Worm (Caenorhabditis elegans) whole organism, L4 larva: ENCODE data around the gene ttr-35.
A peak's percentile ranks its signal among the peaks of the same experiment; 100 is the strongest.

Experiments
- D1046.2 ChIP-seq: fragments of 200-800 bp; sonication (Bioruptor generic); IDR thresholded peaks from 2 replicates; pipeline ENCODE4 v1.3.6; 2022; ENCODE audit warnings: missing genetic modification characterization, missing compliant biosample characterization
- F26F4.8 ChIP-seq: fragments of 200-800 bp; sonication (Bioruptor generic); conservative IDR thresholded peaks from 2 replicates; pipeline ENCODE4 v1.3.6; 2022; ENCODE audit warnings: missing genetic modification characterization, missing compliant biosample characterization
- F49E8.2 ChIP-seq: sonication (generic microtip); optimal IDR thresholded peaks from 2 replicates; lab custom pipeline; 2016; ENCODE audit warnings: missing compliant biosample characterization, mild to moderate bottlenecking, missing genetic modification characterization, borderline replicate concordance
- R02D3.7 ChIP-seq: fragments of 150-350 bp; sonication (generic microtip); optimal IDR thresholded peaks from 3 replicates; lab custom pipeline; 2014; ENCODE audit warnings: missing biosample characterization, missing genetic modification characterization
- Y48G9A.11 ChIP-seq: fragments of 200-800 bp; sonication (Bioruptor generic); IDR thresholded peaks from 2 replicates; pipeline ENCODE4 v1.3.6; 2022; ENCODE audit warnings: missing genetic modification reagents, missing genetic modification characterization, missing compliant biosample characterization
- Y5F2A.4 ChIP-seq: fragments of 200-800 bp; sonication (Bioruptor generic); optimal IDR thresholded peaks from 2 replicates; lab custom pipeline; 2018; ENCODE audit warnings: mild to moderate bottlenecking, missing genetic modification characterization, missing compliant biosample characterization
- Y75B8A.6 ChIP-seq: fragments of 200-800 bp; sonication (Bioruptor generic); IDR thresholded peaks from 2 replicates; pipeline ENCODE4 v1.3.6; 2022; ENCODE audit warnings: missing genetic modification reagents, missing genetic modification characterization, missing compliant biosample characterization
- ZK546.5 ChIP-seq, 2 experiments: sonication (generic microtip); optimal IDR thresholded peaks; 2 replicates each; lab custom pipeline; 2017; ENCODE audit warnings: missing biosample characterization in 2 of 2, missing genetic modification characterization in 2 of 2
- aha-1 ChIP-seq: fragments of 150-350 bp; peaks from one replicate; lab custom pipeline; 2014; ENCODE audit warnings: missing biosample characterization, missing genetic modification characterization
- ama-1 ChIP-seq: fragments of 150-350 bp; optimal IDR thresholded peaks from 2 replicates; lab custom pipeline; 2014; ENCODE audit warnings: inconsistent platforms, mixed read lengths
- ceh-20 ChIP-seq: fragments of 200-800 bp; sonication (Bioruptor generic); IDR thresholded peaks from 2 replicates; pipeline ENCODE4 v1.3.6; 2022; ENCODE audit warnings: missing genetic modification reagents, missing genetic modification characterization, missing compliant biosample characterization
- ceh-28 ChIP-seq: fragments of 150-350 bp; optimal IDR thresholded peaks from 2 replicates; lab custom pipeline; 2014; ENCODE audit warnings: missing biosample characterization, missing genetic modification reagents, missing genetic modification characterization
- ceh-82 ChIP-seq: sonication (generic microtip); optimal IDR thresholded peaks from 2 replicates; lab custom pipeline; 2017; ENCODE audit warnings: missing biosample characterization, missing genetic modification characterization
- daf-16 ChIP-seq, 3 experiments: sonication (generic microtip); optimal IDR thresholded peaks; 2 replicates each; lab custom pipeline; 2016 to 2017; ENCODE audit warnings: missing genetic modification characterization in 3 of 3, missing genetic modification reagents in 3 of 3, mild to moderate bottlenecking in 2 of 3, missing compliant biosample characterization in 2 of 3, missing biosample characterization in 1 of 3, moderate library complexity in 1 of 3
- duxl-1 ChIP-seq: sonication (generic microtip); optimal IDR thresholded peaks from 2 replicates; lab custom pipeline; 2016; ENCODE audit warnings: mild to moderate bottlenecking, missing genetic modification characterization, moderate library complexity, missing compliant biosample characterization; ENCODE audit not compliant: poor library complexity
- dve-1 ChIP-seq: sonication (generic microtip); optimal IDR thresholded peaks from 2 replicates; lab custom pipeline; 2017; ENCODE audit warnings: antibody characterized with exemption, mild to moderate bottlenecking, missing genetic modification characterization, missing compliant biosample characterization; ENCODE audit not compliant: insufficient read depth
- gei-8 ChIP-seq: fragments of 200-800 bp; sonication (Bioruptor generic); optimal IDR thresholded peaks from 2 replicates; lab custom pipeline; 2018; ENCODE audit warnings: mild to moderate bottlenecking, missing genetic modification characterization, missing compliant biosample characterization
- hlh-11 ChIP-seq: fragments of 200-800 bp; sonication (Bioruptor generic); optimal IDR thresholded peaks from 2 replicates; lab custom pipeline; 2018; ENCODE audit warnings: mild to moderate bottlenecking, missing genetic modification characterization, missing compliant biosample characterization
- hlh-30 ChIP-seq: sonication (generic microtip); optimal IDR thresholded peaks from 2 replicates; lab custom pipeline; 2017; ENCODE audit warnings: antibody characterized with exemption, mild to moderate bottlenecking, missing genetic modification characterization, missing compliant biosample characterization; ENCODE audit not compliant: insufficient read depth
- hmg-1.1 ChIP-seq: fragments of 200-800 bp; sonication (Bioruptor generic); IDR thresholded peaks from 2 replicates; pipeline ENCODE4 v1.3.6; 2022; ENCODE audit warnings: missing genetic modification reagents, missing genetic modification characterization, missing compliant biosample characterization
- jun-1 ChIP-seq: fragments of 150-350 bp; optimal IDR thresholded peaks from 2 replicates; lab custom pipeline; 2014; ENCODE audit warnings: missing biosample characterization, missing genetic modification reagents, missing genetic modification characterization
- lim-7 ChIP-seq: fragments of 200-800 bp; sonication (Bioruptor generic); IDR thresholded peaks from 2 replicates; pipeline ENCODE4 v1.3.6; 2022; ENCODE audit warnings: missing genetic modification characterization, missing compliant biosample characterization
- lin-1 ChIP-seq: fragments of 200-800 bp; sonication (Bioruptor generic); IDR thresholded peaks from 2 replicates; pipeline ENCODE4 v1.3.6; 2022; ENCODE audit warnings: missing genetic modification reagents, missing genetic modification characterization, missing compliant biosample characterization
- lin-15B ChIP-seq: fragments of 150-350 bp; sonication (generic microtip); optimal IDR thresholded peaks from 3 replicates; lab custom pipeline; 2014; ENCODE audit warnings: missing biosample characterization, missing genetic modification characterization
- lin-38 ChIP-seq: fragments of 200-800 bp; sonication (Bioruptor generic); IDR thresholded peaks from 2 replicates; pipeline ENCODE4 v1.3.6; 2022; ENCODE audit warnings: missing genetic modification reagents, missing genetic modification characterization, missing compliant biosample characterization
- lsy-2 ChIP-seq, 2 experiments: fragments of 150-350 bp in 1 of 2; sonication (generic microtip) in 1 of 2; optimal IDR thresholded peaks; 2 replicates each; lab custom pipeline; 2014 to 2017; ENCODE audit warnings: missing biosample characterization in 2 of 2, missing genetic modification characterization in 2 of 2
- mdl-1 ChIP-seq, 2 experiments: fragments of 150-350 bp in 1 of 2; sonication (generic microtip) in 1 of 2; optimal IDR thresholded peaks; 2 replicates each; lab custom pipeline; 2014 to 2017; ENCODE audit warnings: missing biosample characterization in 2 of 2, missing genetic modification characterization in 2 of 2
- mep-1 ChIP-seq: fragments of 150-350 bp; sonication (generic microtip); optimal IDR thresholded peaks from 3 replicates; lab custom pipeline; 2014; ENCODE audit warnings: missing biosample characterization, missing genetic modification characterization
- mxl-3 ChIP-seq: fragments of 200-800 bp; sonication (Bioruptor generic); optimal IDR thresholded peaks from 2 replicates; lab custom pipeline; 2018; ENCODE audit warnings: mild to moderate bottlenecking, missing genetic modification characterization, missing compliant biosample characterization
- nhr-10 ChIP-seq: fragments of 150-350 bp; optimal IDR thresholded peaks from 2 replicates; lab custom pipeline; 2014; ENCODE audit warnings: missing biosample characterization, missing genetic modification characterization
- nhr-102 ChIP-seq: sonication (generic microtip); optimal IDR thresholded peaks from 2 replicates; lab custom pipeline; 2016; ENCODE audit warnings: mild to moderate bottlenecking, missing genetic modification characterization, moderate library complexity, missing compliant biosample characterization
- nhr-11 ChIP-seq: fragments of 150-350 bp; optimal IDR thresholded peaks from 2 replicates; lab custom pipeline; 2014; ENCODE audit warnings: missing biosample characterization, missing genetic modification characterization
- pqm-1 ChIP-seq: sonication (generic microtip); optimal IDR thresholded peaks from 2 replicates; lab custom pipeline; 2017; ENCODE audit warnings: missing biosample characterization, missing genetic modification characterization
- sdz-12 ChIP-seq: fragments of 200-800 bp; sonication (Bioruptor generic); optimal IDR thresholded peaks from 2 replicates; lab custom pipeline; 2018; ENCODE audit warnings: mild to moderate bottlenecking, missing genetic modification characterization, missing compliant biosample characterization
- snpc-1.2 ChIP-seq: fragments of 200-800 bp; sonication (Bioruptor generic); IDR thresholded peaks from 2 replicates; pipeline ENCODE4 v1.3.6; 2022; ENCODE audit warnings: missing genetic modification reagents, missing genetic modification characterization, missing compliant biosample characterization
- tag-97 ChIP-seq: fragments of 200-800 bp; sonication (Bioruptor generic); IDR thresholded peaks from 2 replicates; pipeline ENCODE4 v1.3.6; 2022; ENCODE audit warnings: missing genetic modification characterization, missing compliant biosample characterization
- tra-1 ChIP-seq: fragments of 200-800 bp; sonication (Bioruptor generic); IDR thresholded peaks from 2 replicates; pipeline ENCODE4 v1.3.6; 2022; ENCODE audit warnings: missing genetic modification reagents, missing genetic modification characterization, missing compliant biosample characterization
- unc-130 ChIP-seq: sonication (generic microtip); optimal IDR thresholded peaks from 2 replicates; lab custom pipeline; 2016; ENCODE audit warnings: missing genetic modification reagents, missing genetic modification characterization, missing compliant biosample characterization
- unc-39 ChIP-seq: sonication (generic microtip); optimal IDR thresholded peaks from 2 replicates; lab custom pipeline; 2017; ENCODE audit warnings: missing biosample characterization, missing genetic modification characterization
- unc-62 ChIP-seq, 3 experiments: fragments of 150-350 bp in 1 of 3; sonication (generic microtip); optimal IDR thresholded peaks in 2 of 3; peaks in 1 of 3; 1 replicate in 1 of 3; 2 replicates in 2 of 3; lab custom pipeline; 2014 to 2017; ENCODE audit warnings: missing biosample characterization in 3 of 3, missing genetic modification characterization in 3 of 3, missing genetic modification reagents in 3 of 3, missing genotype in 1 of 3
- zag-1 ChIP-seq: fragments of 150-350 bp; optimal IDR thresholded peaks from 2 replicates; lab custom pipeline; 2014; ENCODE audit warnings: missing biosample characterization, missing genetic modification characterization
- zip-11 ChIP-seq: fragments of 200-800 bp; sonication (Bioruptor generic); IDR thresholded peaks from 2 replicates; pipeline ENCODE4 v1.3.6; 2022; ENCODE audit warnings: missing genetic modification characterization, missing compliant biosample characterization
- ztf-11 ChIP-seq: fragments of 150-350 bp; optimal IDR thresholded peaks from 2 replicates; lab custom pipeline; 2014; ENCODE audit warnings: missing biosample characterization, missing genetic modification characterization

ttr-35 gene

ce11 chrX:6538068-6538467, 26.0 kb downstream of the ttr-35 start (continued):
- TF ChIP-seq Y48G9A.11 (GFP tag; lab: Robert Waterston, UW) (no peak), tag-97 (GFP tag; lab: Robert Waterston, UW) (no peak), lin-15B (tag; lab: Kevin White, UChicago) (no peak), ceh-20 (GFP tag; lab: Robert Waterston, UW) (no peak), R02D3.7 (no peak), Y75B8A.6 (GFP tag; lab: Robert Waterston, UW) (no peak), lin-1 (no peak), duxl-1 (tag; lab: Kevin White, UChicago) (no peak), jun-1 (no peak)

DNA sequence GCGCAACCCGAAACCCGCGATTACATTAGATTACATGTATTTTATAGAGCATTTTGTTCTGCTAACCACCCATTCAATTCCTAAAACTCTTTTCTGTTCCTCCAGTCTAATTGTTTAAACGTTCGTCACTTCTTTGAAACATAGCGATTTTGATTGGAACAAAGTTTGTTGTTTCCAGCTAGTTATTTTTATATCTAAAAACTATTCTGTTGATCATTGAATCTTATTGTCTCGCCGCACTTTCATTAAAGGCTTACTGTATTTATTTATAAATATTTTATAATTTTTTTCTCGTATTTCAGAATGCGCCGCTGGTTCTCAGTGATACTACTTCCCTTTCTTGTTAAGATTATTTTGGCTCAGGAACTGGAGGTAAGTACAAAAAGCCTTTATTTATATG, 30.6 kb downstream of the ttr-35 start, which contains the start of gene T14E8.2:
Gene T14E8.2, plus strand, starts transcription at position 301 of the 400 bp plus-strand sequence.
- TF ChIP-seq ama-1 (lab: Kevin White, UChicago): no peak

- peak in 1 of 2 experiments; percentile 98 for TF ChIP-seq unc-62 (GFP tag; optimal IDR thresholded peaks at IDR 0.05 in 1 of 2; lab: Kevin White, UChicago)
- TF ChIP-seq unc-62 (tag; optimal IDR thresholded peaks at IDR 0.05; lab: Kevin White, UChicago): no peak
- TF ChIP-seq ZK546.5 (tag; optimal IDR thresholded peaks at IDR 0.05; lab: Kevin White, UChicago): no peak
- TF ChIP-seq nhr-102 (tag; lab: Kevin White, UChicago): no peak
Observed at ce11 chrX:6543665-6544064, 31.6 kb downstream of the ttr-35 start.

DNA sequence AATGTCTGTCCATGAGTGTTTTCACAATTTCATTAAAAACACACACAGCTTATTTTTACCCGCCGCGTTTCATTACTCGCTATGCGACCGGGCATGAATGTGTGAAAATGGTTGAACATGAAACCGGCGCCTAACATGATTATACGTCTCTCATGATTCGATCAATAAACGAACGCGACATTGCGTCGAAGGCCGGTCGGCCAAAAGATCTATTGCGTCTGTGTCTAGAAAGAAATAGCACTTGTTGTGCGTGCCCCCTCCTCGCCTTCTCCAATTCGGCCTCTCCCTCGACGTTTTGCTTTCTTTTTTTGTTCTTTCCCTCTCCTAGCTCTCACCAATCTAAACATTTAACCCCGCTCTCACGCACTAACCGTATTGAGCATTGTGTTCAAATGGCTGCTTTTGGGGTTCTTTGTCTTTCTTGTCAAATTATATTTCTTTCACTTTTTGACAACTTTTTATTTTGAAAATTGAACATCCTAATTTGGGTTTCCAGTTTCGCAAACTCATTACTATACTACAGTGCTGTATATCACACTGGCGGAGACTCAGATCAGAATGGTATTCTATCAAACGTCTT, 39.1 kb downstream of the ttr-35 start:
- TF ChIP-seq tra-1 (GFP tag; lab: Robert Waterston, UW) (no peak), hlh-11 (tag; lab: Kevin White, UChicago) (peak; percentile 33), Y5F2A.4 (GFP tag; lab: Kevin White, UChicago) (no peak), ceh-28 (peak; percentile 4), hmg-1.1 (GFP tag; lab: Robert Waterston, UW) (peak; percentile 37; the same call in 1 of the 2 replicates), sdz-12 (GFP tag; lab: Kevin White, UChicago) (no peak), unc-130 (GFP tag; lab: Kevin White, UChicago) (no peak), nhr-102 (tag; lab: Kevin White, UChicago) (no peak), lin-1 (no peak), aha-1 (tag; lab: Kevin White, UChicago) (peak; percentile 51), mep-1 (tag; lab: Kevin White, UChicago) (peak; percentile 20), lin-15B (tag; lab: Kevin White, UChicago) (no peak), mxl-3 (peak; percentile 14), hlh-30 (peak; percentile 33), dve-1 (peak; percentile 25), unc-62 (GFP tag; optimal IDR thresholded peaks at IDR 0.05 in 1 of 2; lab: Kevin White, UChicago) (peak in 1 of 2 experiments; percentile 82), unc-62 (tag; optimal IDR thresholded peaks at IDR 0.05; lab: Kevin White, UChicago) (no peak), zip-11 (GFP tag; lab: Robert Waterston, UW) (no peak), mdl-1 (tag; optimal IDR thresholded peaks at IDR 0.05; lab: Kevin White, UChicago) (no peak), nhr-11 (tag; lab: Kevin White, UChicago) (no peak), D1046.2 (GFP tag; lab: Robert Waterston, UW) (no peak), daf-16 (GFP tag; optimal IDR thresholded peaks at IDR 0.05; lab: Kevin White, UChicago) (no peak), daf-16 (tag; optimal IDR thresholded peaks at IDR 0.05; lab: Kevin White, UChicago) (peak; percentile 34)

DNA sequence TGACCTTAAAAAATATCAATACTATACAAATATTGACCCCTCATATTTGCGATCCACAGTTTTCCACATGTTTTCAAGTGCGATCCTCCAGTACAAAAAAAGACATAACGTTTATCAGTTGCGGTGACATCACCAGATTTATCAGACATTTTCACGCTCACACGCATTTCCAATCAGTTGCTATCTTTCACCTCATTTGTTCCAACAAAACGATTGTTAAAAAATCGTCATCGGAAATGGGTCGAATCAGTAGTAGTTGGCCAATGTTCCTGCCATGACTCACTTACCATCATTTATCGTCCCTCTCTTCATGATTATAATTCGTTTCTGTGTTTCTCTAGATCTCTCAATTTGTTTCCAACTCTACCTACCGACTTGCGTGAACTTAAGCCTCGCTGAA, 39.6 kb downstream of the ttr-35 start:
- TF ChIP-seq ceh-28 (no peak), unc-39 (tag; lab: Kevin White, UChicago) (no peak), lin-38 (GFP tag; lab: Robert Waterston, UW) (no peak), ZK546.5 (tag; optimal IDR thresholded peaks at IDR 0.05; lab: Kevin White, UChicago) (no peak), F26F4.8 (GFP tag; lab: Robert Waterston, UW) (no peak), jun-1 (no peak), F49E8.2 (tag; lab: Kevin White, UChicago) (no peak), tag-97 (GFP tag; lab: Robert Waterston, UW) (no peak), snpc-1.2 (GFP tag; lab: Robert Waterston, UW) (no peak), gei-8 (GFP tag; lab: Kevin White, UChicago) (no peak), zag-1 (tag; lab: Kevin White, UChicago) (no peak), pqm-1 (peak; percentile 85), ceh-82 (tag; lab: Kevin White, UChicago) (no peak), ztf-11 (tag; lab: Kevin White, UChicago) (no peak), lsy-2 (tag; optimal IDR thresholded peaks at IDR 0.05; lab: Kevin White, UChicago) (peak in 1 of 2 experiments; percentile 4), lim-7 (GFP tag; lab: Robert Waterston, UW) (no peak), nhr-10 (tag; lab: Kevin White, UChicago) (no peak)
